Worm (Caenorhabditis elegans) whole organism, L1 larva: ENCODE results near the gene C14A6.6.

Experiments used
- C34B4.2 ChIP-seq: sonication (generic microtip); optimal IDR thresholded peaks from 2 replicates; lab custom pipeline; 2017; ENCODE audit warnings: mild to moderate bottlenecking, missing genetic modification characterization, missing compliant biosample characterization
- F16B12.6 ChIP-seq: fragments of 150-350 bp; optimal IDR thresholded peaks from 2 replicates; lab custom pipeline; 2014; ENCODE audit warnings: missing biosample characterization, missing genetic modification characterization
- aha-1 ChIP-seq: fragments of 150-350 bp; optimal IDR thresholded peaks from 2 replicates; lab custom pipeline; 2014; ENCODE audit warnings: missing biosample characterization, missing genetic modification characterization
- alr-1 ChIP-seq: fragments of 200-800 bp; sonication (Bioruptor generic); optimal IDR thresholded peaks from 2 replicates; lab custom pipeline; 2018; ENCODE audit warnings: borderline replicate concordance, mild to moderate bottlenecking, missing genetic modification characterization, missing compliant biosample characterization
- aly-2 ChIP-seq: fragments of 150-350 bp; optimal IDR thresholded peaks from 2 replicates; lab custom pipeline; 2014; ENCODE audit warnings: missing biosample characterization, missing genetic modification characterization
- blmp-1 ChIP-seq: fragments of 150-350 bp; optimal IDR thresholded peaks from 2 replicates; lab custom pipeline; 2014; ENCODE audit warnings: missing biosample characterization, missing genetic modification characterization
- ceh-90 ChIP-seq: sonication (generic microtip); optimal IDR thresholded peaks from 2 replicates; lab custom pipeline; 2016; ENCODE audit warnings: missing genetic modification characterization, missing compliant biosample characterization
- dpl-1 ChIP-seq, 3 experiments: fragments of 150-350 bp in 2 of 3; sonication (generic microtip) in 1 of 3; optimal IDR thresholded peaks; 2 replicates each; lab custom pipeline; 2014 to 2017; ENCODE audit warnings: missing biosample characterization in 3 of 3, missing genetic modification characterization in 3 of 3, missing genetic modification reagents in 3 of 3
- dsc-1 ChIP-seq: sonication (generic microtip); optimal IDR thresholded peaks from 2 replicates; lab custom pipeline; 2016; ENCODE audit warnings: mild to moderate bottlenecking, missing genetic modification characterization, missing compliant biosample characterization
- efl-1 ChIP-seq, 4 experiments: fragments of 150-350 bp; optimal IDR thresholded peaks in 3 of 4; peaks in 1 of 4; 1 replicate in 1 of 4; 2 replicates in 3 of 4; lab custom pipeline; 2014; ENCODE audit warnings: missing biosample characterization in 2 of 4, missing genetic modification characterization in 2 of 4, missing genetic modification reagents in 2 of 4
- egl-27 ChIP-seq, 2 experiments: fragments of 150-350 bp in 1 of 2; sonication (generic microtip); optimal IDR thresholded peaks; 3 replicates each; lab custom pipeline; 2017 to 2018; ENCODE audit warnings: missing biosample characterization in 2 of 2, missing genetic modification characterization in 2 of 2, missing genetic modification reagents in 2 of 2
- elt-2 ChIP-seq: sonication (generic microtip); optimal IDR thresholded peaks from 2 replicates; lab custom pipeline; 2016; ENCODE audit warnings: missing genetic modification characterization, mild to moderate bottlenecking, inconsistent platforms, missing compliant biosample characterization, missing genetic modification reagents
- fkh-8 ChIP-seq: sonication (generic microtip); optimal IDR thresholded peaks from 2 replicates; lab custom pipeline; 2016; ENCODE audit warnings: mild to moderate bottlenecking, missing genetic modification characterization, missing compliant biosample characterization
- grh-1 ChIP-seq: fragments of 200-800 bp; sonication (Bioruptor generic); IDR thresholded peaks from 2 replicates; pipeline ENCODE4 v1.3.6; 2022; ENCODE audit warnings: missing genetic modification reagents, missing genetic modification characterization, missing compliant biosample characterization
- hlh-17 ChIP-seq: fragments of 200-800 bp; sonication (Bioruptor generic); optimal IDR thresholded peaks from 2 replicates; lab custom pipeline; 2018; ENCODE audit warnings: missing genetic modification characterization, mild to moderate bottlenecking, missing compliant biosample characterization, moderate library complexity, borderline replicate concordance
- hpl-2 ChIP-seq: fragments of 150-350 bp; optimal IDR thresholded peaks from 2 replicates; lab custom pipeline; 2014; ENCODE audit warnings: missing biosample characterization, missing genetic modification reagents, missing genetic modification characterization
- irx-1 ChIP-seq: sonication (generic microtip); optimal IDR thresholded peaks from 2 replicates; lab custom pipeline; 2016; ENCODE audit warnings: missing genetic modification characterization, missing compliant biosample characterization
- isw-1 ChIP-seq: fragments of 200-800 bp; sonication (Bioruptor generic); IDR thresholded peaks from 2 replicates; pipeline ENCODE4 v1.3.6; 2022; ENCODE audit warnings: missing genetic modification characterization, missing compliant biosample characterization
- jun-1 ChIP-seq: fragments of 150-350 bp; optimal IDR thresholded peaks from 2 replicates; lab custom pipeline; 2014; ENCODE audit warnings: missing biosample characterization, missing genetic modification reagents, missing genetic modification characterization
- lin-13 ChIP-seq: fragments of 150-350 bp; optimal IDR thresholded peaks from 2 replicates; lab custom pipeline; 2014; ENCODE audit warnings: missing biosample characterization, missing genetic modification reagents, missing genetic modification characterization
- lin-35 ChIP-seq, 2 experiments: fragments of 150-350 bp; optimal IDR thresholded peaks; 2 replicates each; lab custom pipeline; 2014; ENCODE audit warnings: missing biosample characterization in 2 of 2, missing genetic modification characterization in 2 of 2, missing genetic modification reagents in 2 of 2
- lir-3 ChIP-seq: sonication (generic microtip); optimal IDR thresholded peaks from 2 replicates; lab custom pipeline; 2016; ENCODE audit warnings: mild to moderate bottlenecking, missing genetic modification characterization, moderate library complexity, missing compliant biosample characterization; ENCODE audit not compliant: poor library complexity
- lsy-2 ChIP-seq, 2 experiments: fragments of 150-350 bp; optimal IDR thresholded peaks; 2 replicates each; lab custom pipeline; 2014; ENCODE audit warnings: missing biosample characterization in 2 of 2, missing genetic modification characterization in 2 of 2
- mab-9 ChIP-seq: fragments of 200-800 bp; sonication (Bioruptor generic); IDR thresholded peaks from 2 replicates; pipeline ENCODE4 v1.3.6; 2022; ENCODE audit warnings: missing genetic modification reagents, missing genetic modification characterization, missing compliant biosample characterization
- mef-2 ChIP-seq: fragments of 150-350 bp; optimal IDR thresholded peaks from 2 replicates; lab custom pipeline; 2014; ENCODE audit warnings: missing biosample characterization, missing genetic modification characterization
- mep-1 ChIP-seq: fragments of 150-350 bp; optimal IDR thresholded peaks from 2 replicates; lab custom pipeline; 2014; ENCODE audit warnings: missing biosample characterization, missing genetic modification characterization
- nhr-19 ChIP-seq: fragments of 200-800 bp; sonication (Bioruptor generic); conservative IDR thresholded peaks from 2 replicates; pipeline ENCODE4 v1.3.6; 2022; ENCODE audit warnings: missing genetic modification characterization, missing compliant biosample characterization
- nhr-237 ChIP-seq: fragments of 150-350 bp; optimal IDR thresholded peaks from 2 replicates; lab custom pipeline; 2014; ENCODE audit warnings: missing biosample characterization, missing genetic modification characterization
- nhr-28 ChIP-seq: fragments of 150-350 bp; optimal IDR thresholded peaks from 2 replicates; lab custom pipeline; 2014; ENCODE audit warnings: missing biosample characterization, missing genetic modification characterization
- nhr-47 ChIP-seq: sonication (generic microtip); optimal IDR thresholded peaks from 2 replicates; lab custom pipeline; 2016; ENCODE audit warnings: mild to moderate bottlenecking, missing genetic modification characterization, moderate library complexity, missing compliant biosample characterization
- nhr-71 ChIP-seq: sonication (generic microtip); optimal IDR thresholded peaks from 2 replicates; lab custom pipeline; 2016; ENCODE audit warnings: mild to moderate bottlenecking, missing genetic modification characterization, moderate library complexity, missing compliant biosample characterization
- nhr-76 ChIP-seq: sonication (generic microtip); optimal IDR thresholded peaks from 2 replicates; lab custom pipeline; 2017; ENCODE audit warnings: missing biosample characterization, missing genetic modification characterization
- nhr-84 ChIP-seq: sonication (generic microtip); optimal IDR thresholded peaks from 2 replicates; lab custom pipeline; 2017; ENCODE audit warnings: missing biosample characterization, missing genetic modification characterization
- nhr-90 ChIP-seq: sonication (generic microtip); optimal IDR thresholded peaks from 2 replicates; lab custom pipeline; 2016; ENCODE audit warnings: mild to moderate bottlenecking, missing genetic modification characterization, missing compliant biosample characterization; ENCODE audit not compliant: poor library complexity
- rnt-1 ChIP-seq: sonication (generic microtip); optimal IDR thresholded peaks from 2 replicates; lab custom pipeline; 2016; ENCODE audit warnings: mild to moderate bottlenecking, missing genetic modification characterization, moderate library complexity, missing compliant biosample characterization
- sox-4 ChIP-seq: sonication (generic microtip); optimal IDR thresholded peaks from 2 replicates; lab custom pipeline; 2016; ENCODE audit warnings: missing genetic modification characterization, missing compliant biosample characterization
- swsn-7 ChIP-seq: sonication (generic microtip); optimal IDR thresholded peaks from 2 replicates; lab custom pipeline; 2016; ENCODE audit warnings: missing genetic modification characterization, missing compliant biosample characterization
- tbx-2 ChIP-seq: sonication (generic microtip); optimal IDR thresholded peaks from 2 replicates; lab custom pipeline; 2016; ENCODE audit warnings: missing genetic modification characterization, missing compliant biosample characterization
- unc-62 ChIP-seq: fragments of 150-350 bp; optimal IDR thresholded peaks from 2 replicates; lab custom pipeline; 2014; ENCODE audit warnings: missing biosample characterization, missing genetic modification reagents, missing genetic modification characterization
- unc-98 ChIP-seq: fragments of 200-800 bp; sonication (Bioruptor generic); IDR thresholded peaks from 2 replicates; pipeline ENCODE4 v1.3.6; 2022; ENCODE audit warnings: missing genetic modification characterization, missing compliant biosample characterization
- xbp-1 ChIP-seq: sonication (generic microtip); optimal IDR thresholded peaks from 2 replicates; lab custom pipeline; 2016; ENCODE audit warnings: missing genetic modification characterization, missing compliant biosample characterization
- ztf-11 ChIP-seq, 2 experiments: sonication (generic microtip); optimal IDR thresholded peaks; 2 replicates each; lab custom pipeline; 2016 to 2017; ENCODE audit warnings: missing genetic modification characterization in 2 of 2, missing biosample characterization in 1 of 2, missing compliant biosample characterization in 1 of 2

The C14A6.6 gene

ce11 chrV:18184910-18185309, 17.8 kb upstream of the C14A6.6 start, which contains the start of gene C31G12.3:
TSS of gene C31G12.3 (plus strand) at chrV:18185210.
- TF ChIP-seq rnt-1 (tag; lab: Kevin White, UChicago): no peak
- TF ChIP-seq aha-1 (tag; lab: Kevin White, UChicago): no peak
- TF ChIP-seq, all 84 proteins: peak for 0

ce11 chrV:18179663-18180062, 12.6 kb upstream of the C14A6.6 start, which contains the start of gene C31G12.1:
TSS of gene C31G12.1 (plus strand) at chrV:18179963.
- TF ChIP-seq nhr-90 (tag; lab: Kevin White, UChicago) (no peak), lsy-2 (tag; optimal IDR thresholded peaks at IDR 0.05; lab: Kevin White, UChicago) (no peak), dpl-1 (GFP tag; optimal IDR thresholded peaks at IDR 0.05; lab: Kevin White, UChicago) (no peak), hpl-2 (GFP tag; lab: Kevin White, UChicago) (no peak), nhr-76 (tag; lab: Kevin White, UChicago) (no peak), lir-3 (no peak), ztf-11 (tag; optimal IDR thresholded peaks at IDR 0.05; lab: Kevin White, UChicago) (no peak), grh-1 (GFP tag; lab: Robert Waterston, UW) (no peak), elt-2 (tag; lab: Kevin White, UChicago) (no peak), jun-1 (no peak)

- no peak for TF ChIP-seq unc-98 (GFP tag; lab: Robert Waterston, UW)
- TF ChIP-seq irx-1 (tag; lab: Kevin White, UChicago): no peak
- no peak for TF ChIP-seq dsc-1 (tag; lab: Kevin White, UChicago)
- no peak for TF ChIP-seq fkh-8 (tag; lab: Kevin White, UChicago)
- TF ChIP-seq mef-2 (tag; lab: Kevin White, UChicago): no peak
- TF ChIP-seq nhr-19 (GFP tag; lab: Robert Waterston, UW): no peak
- no peak for TF ChIP-seq tbx-2
- no peak for TF ChIP-seq hlh-17 (GFP tag; lab: Kevin White, UChicago)
- no peak for TF ChIP-seq nhr-84 (tag; lab: Kevin White, UChicago)
- TF ChIP-seq nhr-28: no peak
- no peak for TF ChIP-seq C34B4.2 (tag; lab: Kevin White, UChicago)
- no peak for TF ChIP-seq lin-35 (GFP tag; optimal IDR thresholded peaks at IDR 0.05; lab: Kevin White, UChicago)
- TF ChIP-seq alr-1 (tag; lab: Kevin White, UChicago): no peak
- TF ChIP-seq xbp-1 (tag; lab: Kevin White, UChicago): no peak
- no peak for TF ChIP-seq nhr-47
- TF ChIP-seq mep-1 (tag; lab: Kevin White, UChicago): no peak
These were observed 11.6 kb upstream of the C14A6.6 start, which contains the start of gene C31G12.4 for ce11 chrV:18178659-18179058. TSS of gene C31G12.4 (minus strand) at chrV:18178759.

ce11 chrV:18171568-18171967, 4.5 kb upstream of the C14A6.6 start, which contains the start of gene C14A6.8:
TSS of gene C14A6.8 (minus strand) at chrV:18171668.
- TF ChIP-seq hpl-2 (GFP tag; lab: Kevin White, UChicago) (no peak), efl-1 (optimal IDR thresholded peaks at IDR 0.05; lab: Kevin White, UChicago) (no peak), efl-1 (GFP tag; optimal IDR thresholded peaks at IDR 0.05 in 1 of 2; lab: Kevin White, UChicago) (peak in 1 of 2 experiments; percentile 34)

ce11 chrV:18168266-18168665, 1.2 kb upstream of the C14A6.6 start, which contains the start of gene C14A6.7:
TSS of gene C14A6.7 (minus strand) at chrV:18168366.
- no peak for TF ChIP-seq F16B12.6 (tag; lab: Kevin White, UChicago)
- TF ChIP-seq isw-1 (GFP tag; lab: Robert Waterston, UW): no peak
- no peak for TF ChIP-seq ceh-90 (tag; lab: Kevin White, UChicago)
- TF ChIP-seq fkh-8 (tag; lab: Kevin White, UChicago): no peak
- TF ChIP-seq nhr-71 (tag; lab: Kevin White, UChicago): no peak
- TF ChIP-seq mep-1 (tag; lab: Kevin White, UChicago): no peak
- no peak for TF ChIP-seq ztf-11 (tag; optimal IDR thresholded peaks at IDR 0.05; lab: Kevin White, UChicago)
- no peak for TF ChIP-seq blmp-1
- TF ChIP-seq aly-2 (tag; lab: Kevin White, UChicago): no peak
- no peak for TF ChIP-seq lin-13 (GFP tag; lab: Kevin White, UChicago)
- no peak for TF ChIP-seq nhr-84 (tag; lab: Kevin White, UChicago)
- TF ChIP-seq unc-62 (GFP tag; lab: Kevin White, UChicago): no peak
- TF ChIP-seq mab-9: no peak
- no peak for TF ChIP-seq nhr-19 (GFP tag; lab: Robert Waterston, UW)
- TF ChIP-seq egl-27 (tag; optimal IDR thresholded peaks at IDR 0.05; lab: Kevin White, UChicago): no peak
- TF ChIP-seq rnt-1 (tag; lab: Kevin White, UChicago): no peak
- TF ChIP-seq nhr-237 (tag; lab: Kevin White, UChicago): no peak
- TF ChIP-seq sox-4: no peak
- no peak for TF ChIP-seq swsn-7 (tag; lab: Kevin White, UChicago)
- no peak for TF ChIP-seq hlh-17 (GFP tag; lab: Kevin White, UChicago)
- TF ChIP-seq, all 84 proteins: peak for 0
